Fruit fly (Drosophila melanogaster): ENCODE data around the gene CG33784.

Gene CG33784

DNA sequence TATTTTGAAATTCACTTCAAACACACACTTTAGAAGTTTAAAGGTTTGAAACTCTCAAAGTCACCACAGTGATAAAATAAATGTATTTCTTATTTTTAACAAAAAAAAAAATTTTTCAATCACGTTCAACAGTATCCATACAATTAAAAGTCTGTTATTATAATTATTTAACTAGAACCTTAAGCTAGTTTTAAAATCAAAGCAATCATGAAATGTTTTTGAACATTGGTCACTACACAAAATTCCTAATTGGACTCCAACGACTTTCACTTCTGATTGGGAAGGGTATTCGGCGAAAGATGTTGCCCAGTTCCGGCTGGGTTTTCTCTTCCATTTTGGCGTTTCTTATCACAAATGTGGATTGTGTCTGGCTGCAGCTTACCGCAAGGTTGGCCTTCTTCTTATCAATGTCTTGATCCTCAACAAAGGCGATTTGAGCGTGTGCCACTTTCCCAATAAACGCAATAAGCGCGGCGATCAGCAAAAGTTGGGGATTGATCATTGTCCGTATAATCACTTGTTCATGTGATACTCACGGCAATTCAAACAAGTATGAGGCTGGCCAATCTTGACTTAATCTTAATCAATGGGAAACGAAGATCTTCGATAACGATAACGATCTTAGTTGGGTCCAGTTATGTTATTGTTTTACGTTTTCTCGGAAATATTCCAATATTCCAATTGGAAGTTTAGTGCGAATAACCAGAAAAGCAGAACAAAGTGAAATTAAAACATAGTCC, 19.5 kb upstream of the CG33784 start:
- TF ChIP-seq kay (GFP tag; ENCODE audit: borderline replicate concordance) (no peak), CG7045 (GFP tag; optimal IDR thresholded peaks at IDR 0.05) (no peak), bab1 (GFP tag; optimal IDR thresholded peaks at IDR 0.05) (peak; percentile 10), CG33017 (tag; optimal IDR thresholded peaks at IDR 0.05) (no peak), CG1620 (GFP tag; optimal IDR thresholded peaks at IDR 0.05) (no peak), pad (GFP tag; optimal IDR thresholded peaks at IDR 0.05) (peak; percentile 5), Mnt (GFP tag; optimal IDR thresholded peaks at IDR 0.05) (peak; percentile 4), CG5204 (GFP tag; optimal IDR thresholded peaks at IDR 0.05) (no peak), CG14711 (tag; optimal IDR thresholded peaks at IDR 0.05) (no peak), ovo (GFP tag; optimal IDR thresholded peaks at IDR 0.05) (no peak), CG7101 (tag; optimal IDR thresholded peaks at IDR 0.05) (peak; percentile 38), Crg-1 (GFP tag; optimal IDR thresholded peaks at IDR 0.05) (no peak), Clk (GFP tag; optimal IDR thresholded peaks at IDR 0.05) (no peak), CG11617 (GFP tag; optimal IDR thresholded peaks at IDR 0.05) (peak; percentile 56), cnc (optimal IDR thresholded peaks at IDR 0.05) (no peak), CG12768 (GFP tag; optimal IDR thresholded peaks at IDR 0.05) (peak; percentile 9)

DNA sequence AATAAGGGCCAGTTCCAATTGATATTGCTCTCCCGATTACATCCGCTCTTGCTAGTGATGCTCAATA, 19.1 kb upstream of the CG33784 start, which contains the start of gene CG12811:
CG12811 (minus strand) TSS at position 23 of the 67 bp plus-strand sequence.
- no peak for TF ChIP-seq kay (GFP tag; ENCODE audit: borderline replicate concordance)
- no peak for TF ChIP-seq toe (GFP tag; optimal IDR thresholded peaks at IDR 0.05)

DNA sequence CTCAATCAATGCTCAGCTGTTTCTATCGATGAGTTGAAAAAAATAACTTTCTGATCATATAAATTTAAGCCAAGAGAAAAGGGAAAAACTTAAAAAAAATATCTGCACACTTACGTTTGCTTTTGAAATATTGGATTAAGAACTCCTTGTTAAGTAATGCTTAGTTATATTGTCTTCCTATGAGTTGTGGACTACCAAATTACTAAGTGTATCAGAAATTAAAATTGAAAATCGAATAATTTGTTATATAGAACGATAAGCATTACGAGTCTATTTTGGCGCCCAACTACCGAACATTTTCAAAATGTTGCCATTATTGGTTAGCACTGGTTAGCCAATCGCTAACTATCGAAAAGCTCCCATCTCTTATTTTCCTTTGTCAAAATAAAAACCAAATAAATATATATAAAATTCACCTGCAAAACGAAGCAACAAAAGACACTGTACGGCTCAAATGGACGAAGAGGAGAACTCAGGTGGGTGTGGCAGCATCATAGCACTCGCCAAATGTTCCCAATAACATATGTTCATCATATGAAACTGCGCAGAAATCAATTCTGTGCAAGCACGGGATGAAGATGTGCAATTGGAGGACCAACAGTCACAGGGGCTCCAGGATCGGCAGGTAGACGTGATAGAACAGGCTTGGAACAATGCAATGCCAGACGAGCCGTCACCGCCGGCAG, 18.7 kb upstream of the CG33784 start, which contains the start of gene ohgt:
ohgt (plus strand) TSS at position 358 of the 686 bp plus-strand sequence.
- TF ChIP-seq Mnt (GFP tag; optimal IDR thresholded peaks at IDR 0.05) (peak; percentile 23), CG1620 (GFP tag; optimal IDR thresholded peaks at IDR 0.05) (peak; percentile 45), CG11617 (GFP tag; optimal IDR thresholded peaks at IDR 0.05) (peak; percentile 20), CG12768 (GFP tag; optimal IDR thresholded peaks at IDR 0.05) (peak; percentile 10), ovo (GFP tag; optimal IDR thresholded peaks at IDR 0.05) (peak; percentile 7), pad (GFP tag; optimal IDR thresholded peaks at IDR 0.05) (no peak), CG7045 (GFP tag; optimal IDR thresholded peaks at IDR 0.05) (no peak), bab1 (GFP tag; optimal IDR thresholded peaks at IDR 0.05) (peak; percentile 28), Crg-1 (GFP tag; optimal IDR thresholded peaks at IDR 0.05) (peak; percentile 35)

DNA sequence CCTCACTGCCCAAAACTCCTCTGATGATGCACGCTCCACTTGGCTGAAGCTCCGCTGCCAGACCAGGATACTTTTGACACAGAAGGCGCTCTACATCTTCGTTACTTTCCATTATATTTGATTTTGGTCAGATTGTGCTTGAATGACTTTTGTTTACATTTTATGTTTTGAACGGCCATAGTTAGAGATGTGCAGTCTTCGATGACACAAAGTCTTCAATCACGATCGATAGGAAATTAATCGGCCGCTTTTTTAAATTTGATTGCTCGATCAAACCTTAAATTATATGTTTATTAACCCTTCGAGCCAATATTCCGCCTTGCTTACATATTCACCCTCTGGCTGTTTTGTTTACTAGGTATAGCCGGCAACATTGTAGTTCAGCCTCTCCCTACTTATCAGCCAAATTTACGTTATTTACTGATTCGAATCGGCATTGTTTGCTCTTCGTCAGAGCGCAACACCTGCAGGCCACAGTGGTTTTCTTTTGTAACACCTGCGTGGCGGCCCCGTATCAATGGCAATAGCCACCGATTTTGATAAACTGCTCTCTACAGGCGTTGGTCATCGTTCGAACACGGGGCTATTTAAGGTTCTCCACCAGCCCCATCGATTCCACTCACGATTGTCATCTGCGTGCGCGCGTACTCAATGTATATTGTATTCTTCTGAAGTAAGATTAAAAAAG, 14.9 kb upstream of the CG33784 start, which contains the start of the genes Fancl and Npc2e:
Fancl (minus strand) TSS at position 175 of the 688 bp plus-strand sequence.
Npc2e (plus strand) TSS at position 638 of the 688 bp plus-strand sequence.
- TF ChIP-seq CG7045 (GFP tag; optimal IDR thresholded peaks at IDR 0.05) (no peak), bab1 (GFP tag; optimal IDR thresholded peaks at IDR 0.05) (no peak), cnc (optimal IDR thresholded peaks at IDR 0.05) (no peak), CG11617 (GFP tag; optimal IDR thresholded peaks at IDR 0.05) (no peak)

DNA sequence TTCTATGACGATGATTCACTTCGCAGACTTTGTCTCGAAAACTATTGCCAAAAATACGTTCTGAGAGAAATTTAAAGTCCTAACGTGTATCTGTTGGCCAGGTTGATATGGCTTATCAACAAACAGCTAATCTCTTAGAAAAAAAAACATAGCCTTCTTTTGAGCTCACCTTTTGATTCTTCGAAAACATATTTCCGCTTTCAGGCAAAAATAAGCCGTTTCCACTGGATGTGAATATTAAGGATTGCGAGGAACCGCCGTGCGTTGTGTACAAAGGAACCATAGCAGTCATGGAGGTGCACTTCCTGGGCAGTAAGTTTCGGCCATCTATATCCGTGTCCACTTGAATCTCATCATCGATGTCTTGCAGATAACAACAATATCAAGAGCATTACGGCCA, 14.1 kb upstream of the CG33784 start:
- TF ChIP-seq CG14711 (tag; optimal IDR thresholded peaks at IDR 0.05) (no peak), CG12768 (GFP tag; optimal IDR thresholded peaks at IDR 0.05) (no peak), cic (GFP tag; optimal IDR thresholded peaks at IDR 0.05) (no peak), Hr96 (GFP tag; optimal IDR thresholded peaks at IDR 0.05) (no peak), bab1 (GFP tag; optimal IDR thresholded peaks at IDR 0.05) (no peak), Crg-1 (GFP tag; optimal IDR thresholded peaks at IDR 0.05) (no peak), CG5204 (GFP tag; optimal IDR thresholded peaks at IDR 0.05) (no peak), CG1620 (GFP tag; optimal IDR thresholded peaks at IDR 0.05) (no peak), CG33017 (tag; optimal IDR thresholded peaks at IDR 0.05) (no peak), pad (GFP tag; optimal IDR thresholded peaks at IDR 0.05) (no peak), kay (GFP tag; ENCODE audit: borderline replicate concordance) (no peak), tj (GFP tag; optimal IDR thresholded peaks at IDR 0.05) (no peak)

DNA sequence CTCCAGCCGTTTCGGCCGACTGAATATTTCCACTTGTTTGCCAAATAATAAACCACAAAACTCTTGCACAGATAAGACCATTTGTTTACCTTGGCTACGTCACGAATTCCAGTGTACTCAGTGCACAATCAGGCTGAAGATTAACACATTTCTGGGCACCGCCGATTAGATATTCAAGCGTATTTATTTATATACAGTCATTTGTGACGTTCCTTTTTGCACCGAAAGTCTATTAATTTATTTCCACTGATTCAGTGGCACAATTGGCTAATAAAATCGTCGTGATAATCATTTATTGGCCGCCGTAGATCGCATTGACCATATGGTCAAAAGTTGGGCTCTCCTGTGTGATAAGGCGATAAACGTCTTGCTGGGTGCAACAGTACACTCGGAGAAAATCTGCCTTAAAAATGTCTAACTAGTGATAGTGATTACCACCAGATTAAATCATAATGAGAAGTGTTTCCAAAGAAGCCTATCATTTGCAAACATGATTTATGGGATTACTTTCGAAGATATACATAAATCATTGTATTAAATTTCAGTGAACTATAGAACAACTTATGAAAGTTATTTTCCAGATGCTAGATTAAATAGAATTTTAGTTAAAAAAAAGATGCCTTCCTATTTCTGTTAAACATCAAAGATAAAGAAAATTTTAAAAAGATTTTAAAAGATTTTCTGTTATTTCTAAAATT, 13.3 kb upstream of the CG33784 start:
- TF ChIP-seq toe (GFP tag; optimal IDR thresholded peaks at IDR 0.05) (no peak), CG12768 (GFP tag; optimal IDR thresholded peaks at IDR 0.05) (peak; percentile 71), CG11617 (GFP tag; optimal IDR thresholded peaks at IDR 0.05) (no peak), Hr96 (GFP tag; optimal IDR thresholded peaks at IDR 0.05) (no peak), CG7045 (GFP tag; optimal IDR thresholded peaks at IDR 0.05) (peak; percentile 3), kay (GFP tag; ENCODE audit: borderline replicate concordance) (no peak), Clk (GFP tag; optimal IDR thresholded peaks at IDR 0.05) (no peak), bab1 (GFP tag; optimal IDR thresholded peaks at IDR 0.05) (no peak), Mnt (GFP tag; optimal IDR thresholded peaks at IDR 0.05) (peak; percentile 53), ovo (GFP tag; optimal IDR thresholded peaks at IDR 0.05) (peak; percentile 58), pad (GFP tag; optimal IDR thresholded peaks at IDR 0.05) (peak; percentile 22), Crg-1 (GFP tag; optimal IDR thresholded peaks at IDR 0.05) (peak; percentile 34), CG33017 (tag; optimal IDR thresholded peaks at IDR 0.05) (peak; percentile 70), CG14711 (tag; optimal IDR thresholded peaks at IDR 0.05) (peak; percentile 4), CG7101 (tag; optimal IDR thresholded peaks at IDR 0.05) (peak; percentile 11), CG5204 (GFP tag; optimal IDR thresholded peaks at IDR 0.05) (peak; percentile 2), tj (GFP tag; optimal IDR thresholded peaks at IDR 0.05) (no peak), cic (GFP tag; optimal IDR thresholded peaks at IDR 0.05) (peak; percentile 92)
